Fruit fly (Drosophila melanogaster): ENCODE measurements around the gene CG7148.

Gene CG7148

DNA sequence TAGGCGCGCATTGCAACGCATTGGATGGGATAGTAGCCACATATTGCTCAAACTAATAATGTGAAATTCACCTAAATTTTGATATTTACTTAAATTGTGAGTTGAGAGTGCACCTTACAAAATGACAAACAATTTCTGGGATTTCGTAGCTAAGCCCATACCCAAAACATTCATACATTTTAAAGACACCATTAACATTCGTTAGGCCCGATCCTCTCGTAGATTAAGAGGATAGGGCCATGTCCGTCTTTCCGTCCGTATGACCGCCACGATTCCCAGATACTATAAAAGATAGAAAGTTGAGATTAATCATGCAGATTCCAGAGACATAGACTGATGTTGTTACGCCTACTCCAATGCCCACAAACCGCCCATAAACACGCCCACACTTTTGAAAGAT lies 18.5 kb downstream of the CG7148 start, which contains the start of gene CG43895:
Gene CG43895, minus strand, starts transcription at position 101 of the 400 bp plus-strand sequence.
- TF ChIP-seq pan (optimal IDR thresholded peaks at IDR 0.05) (no peak), CG8478 (optimal IDR thresholded peaks at IDR 0.05) (no peak), usp (GFP tag; optimal IDR thresholded peaks at IDR 0.05) (no peak), EcR (GFP tag; optimal IDR thresholded peaks at IDR 0.05) (no peak), psq (optimal IDR thresholded peaks at IDR 0.05) (no peak), Dll (optimal IDR thresholded peaks at IDR 0.05) (no peak)

DNA sequence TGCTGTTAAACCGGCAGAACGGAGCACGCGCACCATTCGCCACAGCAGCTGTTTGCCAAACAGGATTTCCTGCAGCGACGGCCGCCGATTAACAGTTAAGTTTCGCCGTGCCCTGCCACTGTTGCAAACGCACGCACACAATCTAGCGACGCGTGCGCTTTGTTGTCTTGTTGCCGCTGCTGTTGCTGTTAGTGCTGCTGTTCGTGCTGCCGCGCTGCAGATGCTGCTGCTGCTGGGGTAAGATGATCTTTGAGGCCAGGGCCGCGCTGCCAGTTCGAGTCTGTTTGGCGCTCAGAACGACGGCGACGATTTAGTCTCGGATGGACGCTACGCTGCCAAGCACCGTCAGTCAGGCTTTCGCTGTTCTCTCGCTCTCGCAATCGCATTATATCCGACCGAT lies 23.5 kb downstream of the CG7148 start, which contains the start of gene eg:
Gene eg, plus strand, starts transcription at position 136 of the 400 bp plus-strand sequence.
- TF ChIP-seq psq (optimal IDR thresholded peaks at IDR 0.05): no peak
- no peak for TF ChIP-seq EcR (GFP tag; optimal IDR thresholded peaks at IDR 0.05)
- TF ChIP-seq usp (GFP tag; optimal IDR thresholded peaks at IDR 0.05): no peak
- no peak for TF ChIP-seq Dll (optimal IDR thresholded peaks at IDR 0.05)
- TF ChIP-seq CG8478 (optimal IDR thresholded peaks at IDR 0.05): no peak
- no peak for TF ChIP-seq pan (optimal IDR thresholded peaks at IDR 0.05)

DNA sequence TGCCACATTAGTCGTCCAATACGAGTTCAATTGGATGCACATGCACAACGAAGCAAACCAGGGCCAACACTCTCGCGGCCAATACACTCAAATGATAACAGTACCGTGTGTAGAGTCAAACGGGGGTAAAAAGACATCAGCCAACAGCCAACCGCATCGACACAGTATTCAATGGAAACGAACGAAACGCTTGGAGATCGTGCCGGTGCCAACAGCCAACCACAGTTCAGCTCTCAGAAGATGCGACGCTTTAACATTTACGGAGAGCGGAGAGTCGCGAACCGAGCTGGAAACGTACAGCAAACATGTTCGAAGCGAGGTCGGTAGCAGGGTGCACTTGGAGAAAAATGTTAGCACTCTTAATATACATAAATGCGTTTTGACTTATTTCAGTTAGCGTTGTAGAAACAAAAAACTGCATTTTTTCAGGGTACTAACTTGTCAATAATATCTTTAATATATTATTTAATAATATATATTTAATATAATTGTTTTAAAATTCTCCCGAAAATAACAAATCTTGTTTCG lies 24.0 kb downstream of the CG7148 start:
- TF ChIP-seq CG8478 (optimal IDR thresholded peaks at IDR 0.05) (no peak), usp (GFP tag; optimal IDR thresholded peaks at IDR 0.05) (no peak), Dll (optimal IDR thresholded peaks at IDR 0.05) (no peak), pan (optimal IDR thresholded peaks at IDR 0.05) (no peak), EcR (GFP tag; optimal IDR thresholded peaks at IDR 0.05) (no peak), psq (optimal IDR thresholded peaks at IDR 0.05) (no peak)

DNA sequence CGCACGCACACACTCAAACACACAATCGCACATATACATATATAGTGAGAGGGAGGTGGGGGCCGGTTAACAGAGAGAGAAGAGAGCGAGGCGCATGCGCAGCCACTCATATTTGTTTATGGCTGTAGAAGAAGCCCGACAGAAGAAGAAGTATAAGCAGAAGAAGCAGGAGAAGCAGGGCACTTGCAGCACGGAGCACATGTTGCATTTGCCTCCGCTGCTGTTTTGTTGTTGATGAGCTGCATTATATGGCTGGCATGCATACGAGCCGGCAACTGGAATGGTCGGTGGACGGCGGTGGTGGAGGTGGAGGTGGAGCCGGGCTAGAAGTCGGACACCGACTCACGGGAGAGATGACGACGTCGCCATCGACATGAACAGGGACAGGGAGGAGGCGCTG lies 31.6 kb downstream of the CG7148 start:
- no peak for TF ChIP-seq pan (optimal IDR thresholded peaks at IDR 0.05)
- no peak for TF ChIP-seq CG8478 (optimal IDR thresholded peaks at IDR 0.05)
- TF ChIP-seq psq (optimal IDR thresholded peaks at IDR 0.05): no peak
- no peak for TF ChIP-seq usp (GFP tag; optimal IDR thresholded peaks at IDR 0.05)
- no peak for TF ChIP-seq EcR (GFP tag; optimal IDR thresholded peaks at IDR 0.05)
- TF ChIP-seq Dll (optimal IDR thresholded peaks at IDR 0.05): no peak

DNA sequence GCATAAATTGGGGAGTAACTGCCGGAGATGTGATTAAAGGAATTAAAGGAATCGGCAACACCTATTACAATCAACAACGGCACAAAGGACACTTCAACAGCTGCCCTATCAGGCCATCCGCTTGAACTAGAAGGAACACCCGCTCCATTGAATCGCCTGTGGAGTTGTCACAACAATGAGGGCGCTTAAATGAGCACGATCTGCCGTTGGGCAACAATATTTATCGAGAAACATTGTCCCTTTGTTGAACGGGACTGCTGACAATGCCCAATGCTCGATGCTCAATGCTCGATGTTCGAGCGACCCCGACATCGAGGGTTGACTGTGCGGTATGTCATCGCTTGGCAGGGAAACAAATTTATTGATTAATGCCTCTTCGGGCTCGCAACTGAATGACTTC lies 44.2 kb downstream of the CG7148 start:
- TF ChIP-seq Dll (optimal IDR thresholded peaks at IDR 0.05): no peak
- no peak for TF ChIP-seq EcR (GFP tag; optimal IDR thresholded peaks at IDR 0.05)
- TF ChIP-seq usp (GFP tag; optimal IDR thresholded peaks at IDR 0.05): no peak
- no peak for TF ChIP-seq psq (optimal IDR thresholded peaks at IDR 0.05)
- TF ChIP-seq CG8478 (optimal IDR thresholded peaks at IDR 0.05): no peak
- TF ChIP-seq pan (optimal IDR thresholded peaks at IDR 0.05): no peak

All from whole organism.